Worm (Caenorhabditis elegans) whole organism, L3 larva: ENCODE results near the gene E04D5.5.

Experiments
- R02D3.7 ChIP-seq: fragments of 150-350 bp; optimal IDR thresholded peaks from 2 replicates; lab custom pipeline; 2014; ENCODE audit warnings: missing biosample characterization, missing genetic modification characterization
- ZK546.5 ChIP-seq: sonication (generic microtip); optimal IDR thresholded peaks from 2 replicates; lab custom pipeline; 2017; ENCODE audit warnings: missing biosample characterization, missing genetic modification characterization
- aly-2 ChIP-seq: fragments of 150-350 bp; optimal IDR thresholded peaks from 2 replicates; lab custom pipeline; 2014; ENCODE audit warnings: missing biosample characterization, missing genetic modification characterization
- ama-1 ChIP-seq: fragments of 150-350 bp; optimal IDR thresholded peaks from 2 replicates; lab custom pipeline; 2018
- ceh-16 ChIP-seq: sonication (generic microtip); optimal IDR thresholded peaks from 2 replicates; lab custom pipeline; 2017; ENCODE audit warnings: missing biosample characterization, missing genetic modification characterization
- ceh-28 ChIP-seq: fragments of 150-350 bp; optimal IDR thresholded peaks from 2 replicates; lab custom pipeline; 2014; ENCODE audit warnings: missing biosample characterization, missing genetic modification reagents, missing genetic modification characterization
- ceh-82 ChIP-seq: fragments of 150-350 bp; optimal IDR thresholded peaks from 2 replicates; lab custom pipeline; 2014; ENCODE audit warnings: missing biosample characterization, missing genetic modification characterization
- ceh-9 ChIP-seq: sonication (generic microtip); optimal IDR thresholded peaks from 2 replicates; lab custom pipeline; 2018; ENCODE audit warnings: missing biosample characterization, missing genetic modification characterization
- daf-12 ChIP-seq: fragments of 150-350 bp; optimal IDR thresholded peaks from 2 replicates; lab custom pipeline; 2014; ENCODE audit warnings: missing biosample characterization, missing genetic modification reagents, missing genetic modification characterization
- egl-27 ChIP-seq: sonication (generic microtip); optimal IDR thresholded peaks from 4 replicates; lab custom pipeline; 2017; ENCODE audit warnings: missing biosample characterization, missing genetic modification reagents, missing genetic modification characterization
- egl-5 ChIP-seq: fragments of 150-350 bp; optimal IDR thresholded peaks from 2 replicates; lab custom pipeline; 2017; ENCODE audit warnings: missing biosample characterization, missing genetic modification reagents, missing genetic modification characterization, inconsistent platforms
- elt-1 ChIP-seq: fragments of 150-350 bp; optimal IDR thresholded peaks from 2 replicates; lab custom pipeline; 2014; ENCODE audit warnings: missing biosample characterization, missing genetic modification characterization
- elt-2 ChIP-seq: sonication (generic microtip); optimal IDR thresholded peaks from 2 replicates; lab custom pipeline; 2016; ENCODE audit warnings: missing genetic modification reagents, mild to moderate bottlenecking, missing genetic modification characterization, missing compliant biosample characterization
- elt-3 ChIP-seq, 3 experiments: fragments of 150-350 bp in 1 of 3; sonication (generic microtip) in 2 of 3; optimal IDR thresholded peaks; 2 replicates in 2 of 3; 4 replicates in 1 of 3; lab custom pipeline; 2014 to 2017; ENCODE audit warnings: missing biosample characterization in 3 of 3, missing genetic modification characterization in 3 of 3
- eor-1 ChIP-seq, 2 experiments: fragments of 150-350 bp; optimal IDR thresholded peaks; 2 replicates each; lab custom pipeline; 2014 to 2018; ENCODE audit warnings: missing biosample characterization in 2 of 2, missing genetic modification characterization in 2 of 2
- fkh-10 ChIP-seq: sonication (generic microtip); optimal IDR thresholded peaks from 2 replicates; lab custom pipeline; 2017; ENCODE audit warnings: missing biosample characterization, missing genetic modification reagents, missing genetic modification characterization
- fkh-2 ChIP-seq: fragments of 150-350 bp; optimal IDR thresholded peaks from 2 replicates; lab custom pipeline; 2014; ENCODE audit warnings: missing biosample characterization, missing genetic modification reagents, missing genetic modification characterization
- fos-1 ChIP-seq: fragments of 150-350 bp; optimal IDR thresholded peaks from 2 replicates; lab custom pipeline; 2014; ENCODE audit warnings: missing biosample characterization, missing genetic modification characterization
- hmg-11 ChIP-seq: sonication (generic microtip); optimal IDR thresholded peaks from 2 replicates; lab custom pipeline; 2016; ENCODE audit warnings: missing genetic modification characterization, missing compliant biosample characterization
- jun-1 ChIP-seq: fragments of 150-350 bp; optimal IDR thresholded peaks from 2 replicates; lab custom pipeline; 2014; ENCODE audit warnings: missing biosample characterization, missing genetic modification reagents, missing genetic modification characterization
- lin-15B ChIP-seq: fragments of 150-350 bp; optimal IDR thresholded peaks from 2 replicates; lab custom pipeline; 2014; ENCODE audit warnings: missing biosample characterization, missing genetic modification characterization
- lin-39 ChIP-seq: fragments of 150-350 bp; optimal IDR thresholded peaks from 2 replicates; lab custom pipeline; 2018; ENCODE audit warnings: missing biosample characterization, missing genetic modification reagents, missing genetic modification characterization
- lsy-12 ChIP-seq: sonication (generic microtip); optimal IDR thresholded peaks from 2 replicates; lab custom pipeline; 2016; ENCODE audit warnings: mild to moderate bottlenecking, missing genetic modification characterization, missing compliant biosample characterization
- mdl-1 ChIP-seq: fragments of 150-350 bp; optimal IDR thresholded peaks from 2 replicates; lab custom pipeline; 2014; ENCODE audit warnings: missing biosample characterization, missing genetic modification characterization
- mml-1 ChIP-seq: fragments of 150-350 bp; sonication (generic microtip); optimal IDR thresholded peaks from 3 replicates; lab custom pipeline; 2014; ENCODE audit warnings: missing biosample characterization, missing genetic modification characterization
- nfya-1 ChIP-seq: sonication (generic microtip); optimal IDR thresholded peaks from 2 replicates; lab custom pipeline; 2017; ENCODE audit warnings: missing genetic modification characterization, mild to moderate bottlenecking, missing compliant biosample characterization, antibody characterized with exemption, moderate library complexity; ENCODE audit not compliant: insufficient read depth
- nhr-11 ChIP-seq: fragments of 150-350 bp; optimal IDR thresholded peaks from 2 replicates; lab custom pipeline; 2014; ENCODE audit warnings: missing biosample characterization, missing genetic modification characterization
- nhr-12 ChIP-seq: fragments of 150-350 bp; optimal IDR thresholded peaks from 2 replicates; lab custom pipeline; 2014; ENCODE audit warnings: missing biosample characterization, missing genetic modification characterization
- nhr-23 ChIP-seq: fragments of 150-350 bp; optimal IDR thresholded peaks from 2 replicates; lab custom pipeline; 2014; ENCODE audit warnings: missing biosample characterization, missing genetic modification reagents, missing genetic modification characterization
- nhr-237 ChIP-seq: fragments of 150-350 bp; optimal IDR thresholded peaks from 2 replicates; lab custom pipeline; 2014; ENCODE audit warnings: missing biosample characterization, missing genetic modification characterization
- nhr-25 ChIP-seq: sonication (generic microtip); optimal IDR thresholded peaks from 2 replicates; lab custom pipeline; 2017; ENCODE audit warnings: missing biosample characterization, missing genetic modification characterization
- nhr-28 ChIP-seq: fragments of 150-350 bp; optimal IDR thresholded peaks from 2 replicates; lab custom pipeline; 2014; ENCODE audit warnings: missing biosample characterization, missing genetic modification characterization
- nhr-43 ChIP-seq: sonication (generic microtip); optimal IDR thresholded peaks from 2 replicates; lab custom pipeline; 2016; ENCODE audit warnings: mild to moderate bottlenecking, missing genetic modification characterization, missing compliant biosample characterization; ENCODE audit not compliant: poor library complexity, severe bottlenecking
- nhr-67 ChIP-seq: fragments of 150-350 bp; optimal IDR thresholded peaks from 2 replicates; lab custom pipeline; 2014; ENCODE audit warnings: missing biosample characterization, missing genetic modification characterization
- nhr-76 ChIP-seq: fragments of 150-350 bp; sonication (generic microtip); optimal IDR thresholded peaks from 5 replicates; lab custom pipeline; 2014; ENCODE audit warnings: missing biosample characterization, missing genetic modification characterization
- nhr-77 ChIP-seq: fragments of 150-350 bp; optimal IDR thresholded peaks from 2 replicates; lab custom pipeline; 2014; ENCODE audit warnings: missing biosample characterization, missing genetic modification characterization
- pha-4 ChIP-seq: fragments of 150-350 bp; optimal IDR thresholded peaks from 2 replicates; lab custom pipeline; 2014; ENCODE audit warnings: missing biosample characterization, missing genetic modification reagents, missing genetic modification characterization
- pqm-1 ChIP-seq: fragments of 150-350 bp; optimal IDR thresholded peaks from 2 replicates; lab custom pipeline; 2017; ENCODE audit warnings: missing biosample characterization, missing genetic modification characterization, inconsistent platforms
- sea-2 ChIP-seq: fragments of 150-350 bp; sonication (generic microtip); optimal IDR thresholded peaks from 4 replicates; lab custom pipeline; 2014; ENCODE audit warnings: missing biosample characterization, missing genetic modification reagents, missing genetic modification characterization
- skn-1 ChIP-seq: fragments of 150-350 bp; optimal IDR thresholded peaks from 2 replicates; lab custom pipeline; 2014; ENCODE audit warnings: missing biosample characterization, missing genetic modification characterization
- snpc-4 ChIP-seq: fragments of 150-350 bp; optimal IDR thresholded peaks from 2 replicates; lab custom pipeline; 2014; ENCODE audit warnings: missing biosample characterization, missing genetic modification characterization
- tbx-2 ChIP-seq: sonication (generic microtip); optimal IDR thresholded peaks from 2 replicates; lab custom pipeline; 2016; ENCODE audit warnings: mild to moderate bottlenecking, missing genetic modification characterization, missing compliant biosample characterization
- unc-39 ChIP-seq: sonication (generic microtip); optimal IDR thresholded peaks from 4 replicates; lab custom pipeline; 2017; ENCODE audit warnings: missing biosample characterization, missing genetic modification characterization
- unc-62 ChIP-seq: fragments of 150-350 bp; sonication (generic microtip); optimal IDR thresholded peaks from 4 replicates; lab custom pipeline; 2014; ENCODE audit warnings: missing biosample characterization, missing genetic modification reagents, missing genetic modification characterization
- zag-1 ChIP-seq: fragments of 150-350 bp; optimal IDR thresholded peaks from 2 replicates; lab custom pipeline; 2014; ENCODE audit warnings: missing biosample characterization, missing genetic modification characterization
- ztf-11 ChIP-seq: fragments of 150-350 bp; optimal IDR thresholded peaks from 2 replicates; lab custom pipeline; 2014; ENCODE audit warnings: missing biosample characterization, missing genetic modification characterization
- ztf-4 ChIP-seq: fragments of 150-350 bp; optimal IDR thresholded peaks from 2 replicates; lab custom pipeline; 2014; ENCODE audit warnings: missing biosample characterization, missing genetic modification characterization

E04D5.5 gene

DNA sequence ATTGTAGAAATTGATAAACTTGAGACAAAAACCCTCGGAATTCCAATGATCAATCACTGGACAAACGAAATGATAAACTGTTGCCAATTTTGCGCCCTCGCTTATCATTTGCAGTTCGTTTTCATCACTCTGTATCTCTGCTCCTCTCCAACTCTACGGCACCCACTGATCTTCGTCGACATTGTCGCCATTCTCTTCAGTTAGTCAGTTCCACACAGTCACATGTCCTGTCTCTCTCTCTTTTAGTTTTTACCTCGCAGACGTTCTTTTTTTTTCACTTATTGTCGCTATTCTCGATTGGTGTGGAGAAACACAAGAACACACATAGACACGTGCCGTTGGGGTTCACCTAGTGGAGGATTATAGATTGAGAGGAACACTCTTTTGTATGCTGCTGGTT is 22.1 kb upstream of the E04D5.5 start:
- peak; percentile 74 for TF ChIP-seq jun-1 (tag; lab: Kevin White, UChicago)
- no peak for TF ChIP-seq nhr-11 (tag; lab: Kevin White, UChicago)
- peak; percentile 85 for TF ChIP-seq pha-4 (tag; lab: Kevin White, UChicago)
- TF ChIP-seq daf-12 = no peak
- peak; percentile 84 for TF ChIP-seq nhr-43
- TF ChIP-seq nhr-76 (tag; lab: Kevin White, UChicago) = no peak
- no peak for TF ChIP-seq ceh-9
- peak; percentile 7 for TF ChIP-seq hmg-11 (tag; lab: Kevin White, UChicago)
- TF ChIP-seq nhr-25 (tag; lab: Kevin White, UChicago) = peak; percentile 86
- TF ChIP-seq lin-39 (tag; lab: Kevin White, UChicago) = no peak
- TF ChIP-seq sea-2 (GFP tag; lab: Kevin White, UChicago) = no peak
- no peak for TF ChIP-seq ceh-82 (tag; lab: Kevin White, UChicago)
- TF ChIP-seq ama-1 (lab: Kevin White, UChicago) = peak; percentile 13
- no peak for TF ChIP-seq elt-1 (tag; lab: Kevin White, UChicago)
- peak; percentile 15 for TF ChIP-seq snpc-4 (tag; lab: Kevin White, UChicago)
- TF ChIP-seq nhr-237 (tag; lab: Kevin White, UChicago) = no peak
- no peak for TF ChIP-seq egl-5 (tag; lab: Kevin White, UChicago)
- peak; percentile 16 for TF ChIP-seq egl-27
- TF ChIP-seq nhr-12 (tag; lab: Kevin White, UChicago) = no peak
- TF ChIP-seq pqm-1 (tag; lab: Kevin White, UChicago) = peak; percentile 83
- TF ChIP-seq elt-3 (tag; optimal IDR thresholded peaks at IDR 0.05; lab: Kevin White, UChicago) = peak in 1 of 3 experiments; percentile 58
- no peak for TF ChIP-seq unc-39 (tag; lab: Kevin White, UChicago)
- peak; percentile 94 for TF ChIP-seq elt-2
- no peak for TF ChIP-seq nhr-67 (tag; lab: Kevin White, UChicago)
- TF ChIP-seq fkh-10 (GFP tag; lab: Kevin White, UChicago) = no peak
- TF ChIP-seq nhr-28 (tag; lab: Kevin White, UChicago) = no peak
- peak; percentile 74 for TF ChIP-seq nfya-1 (tag; lab: Kevin White, UChicago)
- no peak for TF ChIP-seq ceh-28 (tag; lab: Kevin White, UChicago)
- no peak for TF ChIP-seq zag-1 (tag; lab: Kevin White, UChicago)
- TF ChIP-seq fos-1 (tag; lab: Kevin White, UChicago) = no peak
- no peak for TF ChIP-seq aly-2 (tag; lab: Kevin White, UChicago)
- TF ChIP-seq lsy-12 (tag; lab: Kevin White, UChicago) = peak; percentile 28
- TF ChIP-seq unc-62 = no peak
- TF ChIP-seq nhr-23 (tag; lab: Kevin White, UChicago) = peak; percentile 69
- TF ChIP-seq skn-1 = peak; percentile 46
- no peak for TF ChIP-seq ztf-11 (tag; lab: Kevin White, UChicago)
- TF ChIP-seq tbx-2 (tag; lab: Kevin White, UChicago) = no peak
- TF ChIP-seq mdl-1 (tag; lab: Kevin White, UChicago) = peak; percentile 72
- TF ChIP-seq lin-15B = no peak
- no peak for TF ChIP-seq nhr-77
- TF ChIP-seq fkh-2 = no peak
- no peak for TF ChIP-seq ceh-16 (tag; lab: Kevin White, UChicago)
- TF ChIP-seq R02D3.7 (tag; lab: Kevin White, UChicago) = no peak
- no peak for TF ChIP-seq ZK546.5 (tag; lab: Kevin White, UChicago)
- TF ChIP-seq ztf-4 (tag; lab: Kevin White, UChicago) = no peak
- no peak for TF ChIP-seq eor-1 (tag; optimal IDR thresholded peaks at IDR 0.05; lab: Kevin White, UChicago)
- TF ChIP-seq mml-1 (tag; lab: Kevin White, UChicago) = no peak
